Worm (Caenorhabditis elegans) whole organism, early embryonic: Measurements from ENCODE around the gene C50B6.1.

Source experiments
- B0310.2 ChIP-seq: sonication (generic microtip); optimal IDR thresholded peaks from 2 replicates; lab custom pipeline; 2016; ENCODE audit warnings: mild to moderate bottlenecking, missing genetic modification characterization, missing compliant biosample characterization
- F13C5.2 ChIP-seq: sonication (generic microtip); optimal IDR thresholded peaks from 2 replicates; lab custom pipeline; 2017; ENCODE audit warnings: mild to moderate bottlenecking, missing genetic modification characterization, inconsistent platforms, missing compliant biosample characterization
- aly-1 ChIP-seq: sonication (generic microtip); optimal IDR thresholded peaks from 2 replicates; lab custom pipeline; 2016; ENCODE audit warnings: missing genetic modification characterization, missing compliant biosample characterization
- ama-1 ChIP-seq: fragments of 150-350 bp; optimal IDR thresholded peaks from 2 replicates; lab custom pipeline; 2014
- ceh-13 ChIP-seq: fragments of 200-800 bp; sonication (Bioruptor generic); optimal IDR thresholded peaks from 2 replicates; lab custom pipeline; 2018; ENCODE audit warnings: mild to moderate bottlenecking, missing genetic modification characterization, missing compliant biosample characterization
- ceh-36 ChIP-seq: sonication (generic microtip); optimal IDR thresholded peaks from 2 replicates; lab custom pipeline; 2016; ENCODE audit warnings: missing genetic modification characterization, inconsistent platforms, missing compliant biosample characterization
- ets-7 ChIP-seq: sonication (generic microtip); optimal IDR thresholded peaks from 2 replicates; lab custom pipeline; 2016; ENCODE audit warnings: missing genotype, missing genetic modification characterization, missing compliant biosample characterization
- flt-1 ChIP-seq: fragments of 200-800 bp; sonication (Bioruptor generic); IDR thresholded peaks from 2 replicates; pipeline ENCODE4 v1.3.6; 2022; ENCODE audit warnings: missing genetic modification characterization, missing compliant biosample characterization
- hmbx-1 ChIP-seq: sonication (generic microtip); optimal IDR thresholded peaks from 2 replicates; lab custom pipeline; 2016; ENCODE audit warnings: mild to moderate bottlenecking, missing genetic modification characterization, missing compliant biosample characterization
- hmg-4 ChIP-seq: fragments of 200-800 bp; sonication (Bioruptor generic); optimal IDR thresholded peaks from 2 replicates; lab custom pipeline; 2018; ENCODE audit warnings: mild to moderate bottlenecking, missing genetic modification characterization, missing compliant biosample characterization
- hnd-1 ChIP-seq: sonication (generic microtip); optimal IDR thresholded peaks from 2 replicates; lab custom pipeline; 2016; ENCODE audit warnings: missing genetic modification characterization, missing compliant biosample characterization
- pes-1 ChIP-seq: fragments of 200-800 bp; sonication (Bioruptor generic); IDR thresholded peaks from 2 replicates; pipeline ENCODE4 v1.3.6; 2022; ENCODE audit warnings: missing genetic modification reagents, missing genetic modification characterization, missing compliant biosample characterization
- scrt-1 ChIP-seq: fragments of 200-800 bp; sonication (Bioruptor generic); IDR thresholded peaks from 2 replicates; pipeline ENCODE4 v1.3.6; 2022; ENCODE audit warnings: missing genetic modification characterization, missing compliant biosample characterization
- sea-1 ChIP-seq: fragments of 200-800 bp; sonication (Bioruptor generic); conservative IDR thresholded peaks from 2 replicates; pipeline ENCODE4 v1.3.6; 2022; ENCODE audit warnings: missing genetic modification characterization, missing compliant biosample characterization
- tbx-11 ChIP-seq: fragments of 200-800 bp; sonication (Bioruptor generic); IDR thresholded peaks from 2 replicates; pipeline ENCODE4 v1.3.6; 2022; ENCODE audit warnings: missing genetic modification characterization, missing compliant biosample characterization
- tbx-37 ChIP-seq: fragments of 200-800 bp; sonication (Bioruptor generic); conservative IDR thresholded peaks from 2 replicates; pipeline ENCODE4 v1.3.6; 2022; ENCODE audit warnings: missing genetic modification reagents, missing genetic modification characterization, missing compliant biosample characterization
- tra-4 ChIP-seq: sonication (generic microtip); optimal IDR thresholded peaks from 2 replicates; lab custom pipeline; 2017; ENCODE audit warnings: missing genetic modification characterization, missing compliant biosample characterization

The C50B6.1 gene

ce11 chrV:13308616-13309015 is at the start of gene C50B6.1:
C50B6.1 (plus strand) TSS chrV:13308916.
- TF ChIP-seq pes-1 (GFP tag; lab: Robert Waterston, UW) (no peak), ama-1 (lab: Kevin White, UChicago) (no peak), aly-1 (tag; lab: Kevin White, UChicago) (no peak), B0310.2 (tag; lab: Kevin White, UChicago) (no peak), tra-4 (no peak), scrt-1 (GFP tag; lab: Robert Waterston, UW) (no peak), hmbx-1 (tag; lab: Kevin White, UChicago) (no peak), ceh-13 (GFP tag; lab: Kevin White, UChicago) (no peak), ets-7 (tag; lab: Kevin White, UChicago) (no peak), tbx-37 (GFP tag; lab: Robert Waterston, UW) (no peak), hmg-4 (GFP tag; lab: Kevin White, UChicago) (no peak), hnd-1 (tag; lab: Kevin White, UChicago) (no peak), tbx-11 (GFP tag; lab: Robert Waterston, UW) (no peak), ceh-36 (tag; lab: Kevin White, UChicago) (no peak), sea-1 (GFP tag; lab: Robert Waterston, UW) (no peak), flt-1 (no peak), F13C5.2 (tag; lab: Kevin White, UChicago) (no peak)

ce11 chrV:13259527-13259926 is 49.2 kb upstream of the C50B6.1 start:
- TF ChIP-seq hnd-1 (tag; lab: Kevin White, UChicago) = no peak
- TF ChIP-seq tbx-11 (GFP tag; lab: Robert Waterston, UW) = no peak
- no peak for TF ChIP-seq ceh-36 (tag; lab: Kevin White, UChicago)
- TF ChIP-seq scrt-1 (GFP tag; lab: Robert Waterston, UW) = no peak
- TF ChIP-seq B0310.2 (tag; lab: Kevin White, UChicago) = no peak
- no peak for TF ChIP-seq sea-1 (GFP tag; lab: Robert Waterston, UW)
- no peak for TF ChIP-seq ceh-13 (GFP tag; lab: Kevin White, UChicago)
- no peak for TF ChIP-seq ama-1 (lab: Kevin White, UChicago)
- no peak for TF ChIP-seq hmg-4 (GFP tag; lab: Kevin White, UChicago)
- no peak for TF ChIP-seq tbx-37 (GFP tag; lab: Robert Waterston, UW)
- TF ChIP-seq tra-4 = no peak
- no peak for TF ChIP-seq F13C5.2 (tag; lab: Kevin White, UChicago)
- TF ChIP-seq hmbx-1 (tag; lab: Kevin White, UChicago) = no peak
- no peak for TF ChIP-seq ets-7 (tag; lab: Kevin White, UChicago)
- no peak for TF ChIP-seq pes-1 (GFP tag; lab: Robert Waterston, UW)
- no peak for TF ChIP-seq aly-1 (tag; lab: Kevin White, UChicago)
- TF ChIP-seq flt-1 = no peak

- no peak for TF ChIP-seq tbx-37 (GFP tag; lab: Robert Waterston, UW)
- TF ChIP-seq hnd-1 (tag; lab: Kevin White, UChicago) = no peak
Measured at ce11 chrV:13262781-13263318, 45.9 kb upstream of the C50B6.1 start.

- no peak for TF ChIP-seq ceh-13 (GFP tag; lab: Kevin White, UChicago)
- no peak for TF ChIP-seq sea-1 (GFP tag; lab: Robert Waterston, UW)
- no peak for TF ChIP-seq tra-4
- no peak for TF ChIP-seq hmg-4 (GFP tag; lab: Kevin White, UChicago)
- TF ChIP-seq ceh-36 (tag; lab: Kevin White, UChicago) = no peak
- TF ChIP-seq ets-7 (tag; lab: Kevin White, UChicago) = no peak
- no peak for TF ChIP-seq B0310.2 (tag; lab: Kevin White, UChicago)
- TF ChIP-seq aly-1 (tag; lab: Kevin White, UChicago) = no peak
- no peak for TF ChIP-seq hnd-1 (tag; lab: Kevin White, UChicago)
- no peak for TF ChIP-seq tbx-37 (GFP tag; lab: Robert Waterston, UW)
- no peak for TF ChIP-seq hmbx-1 (tag; lab: Kevin White, UChicago)
- TF ChIP-seq F13C5.2 (tag; lab: Kevin White, UChicago) = no peak
- no peak for TF ChIP-seq scrt-1 (GFP tag; lab: Robert Waterston, UW)
- no peak for TF ChIP-seq ama-1 (lab: Kevin White, UChicago)
- no peak for TF ChIP-seq flt-1
- TF ChIP-seq tbx-11 (GFP tag; lab: Robert Waterston, UW) = no peak
- no peak for TF ChIP-seq pes-1 (GFP tag; lab: Robert Waterston, UW)
Measured at ce11 chrV:13264245-13264644, 44.5 kb upstream of the C50B6.1 start, which contains the start of gene zip-5. zip-5 (plus strand) TSS chrV:13264545.

ce11 chrV:13265628-13266027 is 43.1 kb upstream of the C50B6.1 start:
- TF ChIP-seq ama-1 (lab: Kevin White, UChicago) (no peak), hmg-4 (GFP tag; lab: Kevin White, UChicago) (no peak), hmbx-1 (tag; lab: Kevin White, UChicago) (no peak), pes-1 (GFP tag; lab: Robert Waterston, UW) (no peak), ets-7 (tag; lab: Kevin White, UChicago) (no peak), B0310.2 (tag; lab: Kevin White, UChicago) (no peak), flt-1 (no peak), tbx-37 (GFP tag; lab: Robert Waterston, UW) (no peak), tbx-11 (GFP tag; lab: Robert Waterston, UW) (no peak), sea-1 (GFP tag; lab: Robert Waterston, UW) (no peak), hnd-1 (tag; lab: Kevin White, UChicago) (no peak), ceh-13 (GFP tag; lab: Kevin White, UChicago) (no peak), aly-1 (tag; lab: Kevin White, UChicago) (no peak), tra-4 (no peak), scrt-1 (GFP tag; lab: Robert Waterston, UW) (no peak), ceh-36 (tag; lab: Kevin White, UChicago) (no peak), F13C5.2 (tag; lab: Kevin White, UChicago) (no peak)

- no peak for TF ChIP-seq aly-1 (tag; lab: Kevin White, UChicago)
- no peak for TF ChIP-seq sea-1 (GFP tag; lab: Robert Waterston, UW)
- no peak for TF ChIP-seq tbx-11 (GFP tag; lab: Robert Waterston, UW)
- no peak for TF ChIP-seq hmg-4 (GFP tag; lab: Kevin White, UChicago)
- TF ChIP-seq flt-1 = no peak
- no peak for TF ChIP-seq ama-1 (lab: Kevin White, UChicago)
- TF ChIP-seq F13C5.2 (tag; lab: Kevin White, UChicago) = no peak
- TF ChIP-seq hmbx-1 (tag; lab: Kevin White, UChicago) = no peak
- TF ChIP-seq hnd-1 (tag; lab: Kevin White, UChicago) = no peak
- TF ChIP-seq ets-7 (tag; lab: Kevin White, UChicago) = no peak
- no peak for TF ChIP-seq B0310.2 (tag; lab: Kevin White, UChicago)
Measured at ce11 chrV:13266630-13267029, 42.1 kb upstream of the C50B6.1 start.
